Fruit fly (Drosophila melanogaster) whole organism, embryonic: ENCODE measurements around the gene CG31278.

ENCODE experiments used
- Antp ChIP-seq: fragments of 200-800 bp; sonication (Bioruptor generic); optimal IDR thresholded peaks from 3 replicates; lab custom pipeline; 2016; ENCODE audit warnings: missing biosample characterization, missing genetic modification characterization
- B-H1 ChIP-seq: fragments of 200-800 bp; sonication (Bioruptor generic); IDR thresholded peaks from 3 replicates; pipeline ENCODE4 v1.3.6; 2022; ENCODE audit warnings: missing biosample characterization, missing genetic modification characterization
- CG10431 ChIP-seq: fragments of 200-800 bp; sonication (Bioruptor generic); optimal IDR thresholded peaks from 3 replicates; lab custom pipeline; 2018; ENCODE audit warnings: missing biosample characterization, mild to moderate bottlenecking, missing genetic modification characterization
- CG10543 ChIP-seq: fragments of 200-800 bp; sonication (Bioruptor generic); optimal IDR thresholded peaks from 3 replicates; lab custom pipeline; 2017; ENCODE audit warnings: missing biosample characterization, mild to moderate bottlenecking, missing genetic modification characterization, moderate library complexity
- CG15011 ChIP-seq: fragments of 200-800 bp; sonication (Bioruptor generic); optimal IDR thresholded peaks from 3 replicates; lab custom pipeline; 2018; ENCODE audit warnings: missing biosample characterization, mild to moderate bottlenecking, missing genetic modification characterization
- CG15479 ChIP-seq: fragments of 200-800 bp; sonication (Bioruptor generic); optimal IDR thresholded peaks from 3 replicates; lab custom pipeline; 2019; ENCODE audit warnings: missing biosample characterization, mild to moderate bottlenecking, missing genetic modification characterization, moderate library complexity
- CG16863 ChIP-seq: fragments of 200-800 bp; sonication (Bioruptor generic); optimal IDR thresholded peaks from 3 replicates; lab custom pipeline; 2016; ENCODE audit warnings: missing biosample characterization, missing genetic modification characterization
- CG17328 ChIP-seq: fragments of 200-800 bp; sonication (Bioruptor generic); IDR thresholded peaks from 2 replicates; pipeline ENCODE4 v1.3.6; 2022; ENCODE audit warnings: missing biosample characterization, missing genetic modification characterization
- CG17385 ChIP-seq: fragments of 200-800 bp; sonication (Bioruptor generic); optimal IDR thresholded peaks from 3 replicates; lab custom pipeline; 2018; ENCODE audit warnings: missing biosample characterization, mild to moderate bottlenecking, missing genetic modification characterization
- CG17829 ChIP-seq: fragments of 200-800 bp; optimal IDR thresholded peaks from 2 replicates; lab custom pipeline; 2019; ENCODE audit warnings: missing biosample characterization, mild to moderate bottlenecking, missing genetic modification characterization, moderate library complexity
- CG1832 ChIP-seq: fragments of 200-800 bp; sonication (Bioruptor generic); optimal IDR thresholded peaks from 2 replicates; lab custom pipeline; 2017; ENCODE audit warnings: missing biosample characterization, mild to moderate bottlenecking, missing genetic modification characterization, inconsistent platforms
- CG30020 ChIP-seq: fragments of 200-800 bp; optimal IDR thresholded peaks from 2 replicates; lab custom pipeline; 2019; ENCODE audit warnings: missing biosample characterization, mild to moderate bottlenecking, missing genetic modification characterization, moderate library complexity
- CG4424 ChIP-seq: fragments of 200-800 bp; sonication (Bioruptor generic); optimal IDR thresholded peaks from 3 replicates; lab custom pipeline; 2016; ENCODE audit warnings: missing biosample characterization, missing genetic modification characterization
- CG5953 ChIP-seq: fragments of 200-800 bp; sonication (Bioruptor generic); IDR thresholded peaks from 2 replicates; pipeline ENCODE4 v1.3.6; 2022; ENCODE audit warnings: missing biosample characterization, missing genetic modification characterization
- CG7357 ChIP-seq: fragments of 200-800 bp; sonication (Bioruptor generic); IDR thresholded peaks from 3 replicates; pipeline ENCODE4 v1.3.6; 2022; ENCODE audit warnings: missing biosample characterization, missing genetic modification characterization
- CG7786 ChIP-seq: fragments of 200-800 bp; sonication (Bioruptor generic); optimal IDR thresholded peaks from 2 replicates; lab custom pipeline; 2016; ENCODE audit warnings: missing biosample characterization, missing genetic modification characterization
- CG7987 ChIP-seq: fragments of 200-800 bp; sonication (Bioruptor generic); optimal IDR thresholded peaks from 2 replicates; lab custom pipeline; 2018; ENCODE audit warnings: missing biosample characterization, mild to moderate bottlenecking, missing genetic modification characterization, moderate library complexity
- D ChIP-seq, 2 experiments: fragments of 200-800 bp in 1 of 2; fragments of >200 bp in 1 of 2; sonication (Bioruptor generic) in 1 of 2; optimal IDR thresholded peaks; 2 replicates in 1 of 2; 3 replicates in 1 of 2; lab custom pipeline; 2017; ENCODE audit warnings: mild to moderate bottlenecking in 1 of 2, missing biosample characterization in 1 of 2, missing genetic modification characterization in 1 of 2, missing genetic modification reagents in 1 of 2
- D19B ChIP-seq: fragments of 200-800 bp; sonication (Bioruptor generic); optimal IDR thresholded peaks from 2 replicates; lab custom pipeline; 2017; ENCODE audit warnings: missing biosample characterization, mild to moderate bottlenecking, missing genetic modification characterization
- E2f2 ChIP-seq: fragments of 200-800 bp; sonication (Bioruptor generic); IDR thresholded peaks from 2 replicates; pipeline ENCODE4 v1.3.6; 2022; ENCODE audit warnings: missing biosample characterization, missing genetic modification characterization
- GATAe ChIP-seq: fragments of 200-800 bp; sonication (Bioruptor generic); conservative IDR thresholded peaks from 2 replicates; pipeline ENCODE4 v1.3.6; 2022; ENCODE audit warnings: missing biosample characterization, missing genetic modification characterization
- Gug ChIP-seq: fragments of 200-800 bp; sonication (Bioruptor generic); IDR thresholded peaks from 4 replicates; pipeline ENCODE4 v1.3.6; 2022; ENCODE audit warnings: missing biosample characterization, missing genetic modification characterization
- HLH4C ChIP-seq: fragments of 200-800 bp; sonication (Bioruptor generic); IDR thresholded peaks from 3 replicates; pipeline ENCODE4 v1.3.6; 2022; ENCODE audit warnings: missing biosample characterization, missing genetic modification characterization; ENCODE audit not compliant: partially characterized antibody
- Lhr ChIP-seq: fragments of 200-800 bp; sonication (Bioruptor generic); optimal IDR thresholded peaks from 3 replicates; lab custom pipeline; 2017; ENCODE audit warnings: mild to moderate bottlenecking, missing biosample characterization, missing genetic modification reagents, missing genetic modification characterization
- Mes4 ChIP-seq: fragments of 200-800 bp; sonication (Bioruptor generic); optimal IDR thresholded peaks from 2 replicates; lab custom pipeline; 2016; ENCODE audit warnings: missing biosample characterization, missing genetic modification characterization
- Nf-YC ChIP-seq: fragments of 200-800 bp; optimal IDR thresholded peaks from 3 replicates; lab custom pipeline; 2019; ENCODE audit warnings: missing biosample characterization, mild to moderate bottlenecking, missing genetic modification characterization, moderate library complexity
- Sry-δ ChIP-seq: fragments of 200-800 bp; sonication (Bioruptor generic); optimal IDR thresholded peaks from 2 replicates; lab custom pipeline; 2016; ENCODE audit warnings: missing biosample characterization, missing genetic modification characterization
- ash1 ChIP-seq: fragments of 200-800 bp; sonication (Bioruptor generic); optimal IDR thresholded peaks from 2 replicates; lab custom pipeline; 2018; ENCODE audit warnings: missing biosample characterization, mild to moderate bottlenecking, missing genetic modification characterization
- bsh ChIP-seq, 2 experiments: fragments of 200-800 bp; sonication (Bioruptor generic); optimal IDR thresholded peaks; 2 replicates each; lab custom pipeline; 2017 to 2018; ENCODE audit warnings: mild to moderate bottlenecking in 2 of 2, missing biosample characterization in 2 of 2, missing genetic modification characterization in 2 of 2, moderate library complexity in 1 of 2
- caup ChIP-seq: fragments of 200-800 bp; sonication (Bioruptor generic); optimal IDR thresholded peaks from 3 replicates; lab custom pipeline; 2017; ENCODE audit warnings: missing biosample characterization, mild to moderate bottlenecking, missing genetic modification characterization, moderate library complexity; ENCODE audit not compliant: severe bottlenecking
- dati ChIP-seq: fragments of 200-800 bp; sonication (Bioruptor generic); IDR thresholded peaks from 2 replicates; pipeline ENCODE4 v1.3.6; 2022; ENCODE audit warnings: missing biosample characterization, missing genetic modification characterization
- dmrt99B ChIP-seq: fragments of 200-800 bp; sonication (Bioruptor generic); optimal IDR thresholded peaks from 2 replicates; lab custom pipeline; 2018; ENCODE audit warnings: missing biosample characterization, mild to moderate bottlenecking, missing genetic modification characterization, moderate library complexity
- ftz-f1 ChIP-seq: fragments of 200-800 bp; sonication (Bioruptor generic); optimal IDR thresholded peaks from 2 replicates; lab custom pipeline; 2016; ENCODE audit warnings: missing biosample characterization, missing genetic modification characterization
- gsb-n ChIP-seq: fragments of 200-800 bp; sonication (Bioruptor generic); optimal IDR thresholded peaks from 3 replicates; lab custom pipeline; 2018; ENCODE audit warnings: missing biosample characterization, mild to moderate bottlenecking, missing genetic modification characterization
- ham ChIP-seq: fragments of 200-800 bp; sonication (Bioruptor generic); IDR thresholded peaks from 2 replicates; pipeline ENCODE4 v1.3.6; 2022; ENCODE audit warnings: missing biosample characterization, missing genetic modification characterization
- hth ChIP-seq: fragments of >200 bp; optimal IDR thresholded peaks from 2 replicates; lab custom pipeline; 2017; ENCODE audit warnings: inconsistent platforms
- mld ChIP-seq: fragments of 200-800 bp; sonication (Bioruptor generic); IDR thresholded peaks from 3 replicates; pipeline ENCODE4 v1.3.6; 2022; ENCODE audit warnings: missing biosample characterization, missing genetic modification characterization; ENCODE audit not compliant: partially characterized antibody
- org-1 ChIP-seq: fragments of 200-800 bp; sonication (Bioruptor generic); optimal IDR thresholded peaks from 2 replicates; lab custom pipeline; 2017; ENCODE audit warnings: missing biosample characterization, missing genetic modification characterization
- otp ChIP-seq: fragments of 200-800 bp; sonication (Bioruptor generic); IDR thresholded peaks from 3 replicates; pipeline ENCODE4, ENCODE4 v1.3.6; 2022; ENCODE audit warnings: missing biosample characterization, missing genetic modification characterization
- pfk ChIP-seq: fragments of 200-800 bp; sonication (Bioruptor generic); optimal IDR thresholded peaks from 2 replicates; lab custom pipeline; 2018; ENCODE audit warnings: missing biosample characterization, mild to moderate bottlenecking, missing genetic modification characterization, moderate library complexity
- pnt ChIP-seq: fragments of 200-800 bp; sonication (Bioruptor generic); optimal IDR thresholded peaks from 3 replicates; lab custom pipeline; 2016; ENCODE audit warnings: missing biosample characterization, missing genetic modification characterization
- scrt ChIP-seq: fragments of 200-800 bp; sonication (Bioruptor generic); optimal IDR thresholded peaks from 2 replicates; lab custom pipeline; 2018; ENCODE audit warnings: missing biosample characterization, mild to moderate bottlenecking, missing genetic modification characterization, moderate library complexity
- sens-2 ChIP-seq: fragments of 200-800 bp; sonication (Bioruptor generic); IDR thresholded peaks from 2 replicates; pipeline ENCODE4 v1.3.6; 2022; ENCODE audit warnings: missing biosample characterization, missing genetic modification characterization
- sisA ChIP-seq: fragments of 200-800 bp; sonication (Bioruptor generic); IDR thresholded peaks from 2 replicates; pipeline ENCODE4 v1.3.6; 2022; ENCODE audit warnings: missing biosample characterization, missing genetic modification characterization
- slp2 ChIP-seq: fragments of 200-800 bp; sonication (Bioruptor generic); optimal IDR thresholded peaks from 2 replicates; lab custom pipeline; 2016; ENCODE audit warnings: missing biosample characterization, missing genetic modification characterization
- tin ChIP-seq: fragments of 200-800 bp; sonication (Bioruptor generic); optimal IDR thresholded peaks from 3 replicates; lab custom pipeline; 2016; ENCODE audit warnings: missing biosample characterization, missing genetic modification characterization
- tll ChIP-seq, 2 experiments: fragments of 200-800 bp in 1 of 2; fragments of >200 bp in 1 of 2; sonication (Bioruptor generic) in 1 of 2; optimal IDR thresholded peaks; 2 replicates each; lab custom pipeline; 2017 to 2019; ENCODE audit warnings: missing biosample characterization in 2 of 2, missing genetic modification characterization in 2 of 2, mild to moderate bottlenecking in 1 of 2, moderate library complexity in 1 of 2
- zf30C ChIP-seq: fragments of 200-800 bp; sonication (Bioruptor generic); optimal IDR thresholded peaks from 3 replicates; lab custom pipeline; 2018; ENCODE audit warnings: missing biosample characterization, mild to moderate bottlenecking, missing genetic modification characterization
- zfh2 ChIP-seq: fragments of 200-800 bp; sonication (Bioruptor generic); optimal IDR thresholded peaks from 2 replicates; lab custom pipeline; 2016; ENCODE audit warnings: missing biosample characterization, missing genetic modification characterization

CG31278 gene

dm6 chr3R:10677245-10677902 is 30.8 kb downstream of the CG31278 start, which contains the start of gene CG6465 (continued):
- no peak for TF ChIP-seq ash1 (GFP tag; lab: Kevin White, UChicago)
- no peak for TF ChIP-seq B-H1 (GFP tag; lab: Robert Waterston, UW)
- TF ChIP-seq ftz-f1 (GFP tag; lab: Kevin White, UChicago), result peak; percentile 88
- no peak for TF ChIP-seq CG4424 (GFP tag; lab: Kevin White, UChicago)
- no peak for TF ChIP-seq slp2 (GFP tag; lab: Kevin White, UChicago)
- no peak for TF ChIP-seq zfh2 (GFP tag; lab: Kevin White, UChicago)
- peak; percentile 19 for TF ChIP-seq caup
- TF ChIP-seq CG30020 (tag; lab: Kevin White, UChicago), result no peak
- no peak for TF ChIP-seq CG16863
- TF ChIP-seq CG5953 (GFP tag; lab: Robert Waterston, UW), result no peak
- no peak for TF ChIP-seq Sry-δ
- peak; percentile 52 for TF ChIP-seq CG10543 (GFP tag; lab: Kevin White, UChicago)
- TF ChIP-seq CG7357 (GFP tag; lab: Robert Waterston, UW), result 0 out of 3 replicates have a peak, but pooled peaks have one; percentile 29
- TF ChIP-seq org-1 (GFP tag; lab: Kevin White, UChicago), result no peak
- 0 out of 2 replicates have a peak, but pooled peaks have one; percentile 12 for TF ChIP-seq GATAe (GFP tag; lab: Robert Waterston, UW)
- no peak for TF ChIP-seq tin (GFP tag; lab: Kevin White, UChicago)
- TF ChIP-seq E2f2 (GFP tag; lab: Robert Waterston, UW), result peak; percentile 47; the same call in 1 of the 2 replicates
- no peak for TF ChIP-seq Gug (GFP tag; lab: Robert Waterston, UW)
- peak; percentile 9 for TF ChIP-seq CG17385
- TF ChIP-seq CG15479 (GFP tag; lab: Kevin White, UChicago), result no peak
- TF ChIP-seq ham, result no peak
- no peak for TF ChIP-seq sens-2 (GFP tag; lab: Robert Waterston, UW)
- TF ChIP-seq scrt, result no peak
- 0 out of 2 replicates have a peak, but pooled peaks have one; percentile 17 for TF ChIP-seq sisA (GFP tag; lab: Robert Waterston, UW)
- TF ChIP-seq pnt (GFP tag; lab: Kevin White, UChicago), result no peak
- TF ChIP-seq CG1832 (GFP tag; lab: Kevin White, UChicago), result no peak
- TF ChIP-seq D (optimal IDR thresholded peaks at IDR 0.05; lab: Kevin White, UChicago), result no peak
- no peak for TF ChIP-seq D (GFP tag; optimal IDR thresholded peaks at IDR 0.05; lab: Kevin White, UChicago)
- TF ChIP-seq CG7987, result peak; percentile 6
- peak; percentile 29 for TF ChIP-seq gsb-n (tag; lab: Kevin White, UChicago)
- TF ChIP-seq otp (GFP tag; lab: Robert Waterston, UW), result no peak
- TF ChIP-seq mld (GFP tag; lab: Robert Waterston, UW), result no peak
- TF ChIP-seq bsh (GFP tag; optimal IDR thresholded peaks at IDR 0.05; lab: Kevin White, UChicago), result no peak
- no peak for TF ChIP-seq dati (GFP tag; lab: Robert Waterston, UW)
- TF ChIP-seq Antp (GFP tag; lab: Kevin White, UChicago), result no peak
- no peak for TF ChIP-seq pfk (GFP tag; lab: Kevin White, UChicago)
- no peak for TF ChIP-seq CG15011
- no peak for TF ChIP-seq CG10431 (GFP tag; lab: Kevin White, UChicago)
- TF ChIP-seq CG17328 (GFP tag; lab: Robert Waterston, UW), result no peak
- TF ChIP-seq Mes4 (GFP tag; lab: Kevin White, UChicago), result no peak
- peak; percentile 33 for TF ChIP-seq dmrt99B
- no peak for TF ChIP-seq hth (lab: Kevin White, UChicago)
- TF ChIP-seq Lhr (GFP tag; lab: Kevin White, UChicago), result peak; percentile 74
- no peak for TF ChIP-seq zf30C (GFP tag; lab: Kevin White, UChicago)
- peak; percentile 45 for TF ChIP-seq Nf-YC (tag; lab: Kevin White, UChicago)
- TF ChIP-seq HLH4C (GFP tag; lab: Robert Waterston, UW), result no peak; the same call in 2 of the 3 replicates
- no peak for TF ChIP-seq tll (GFP tag; optimal IDR thresholded peaks at IDR 0.05; lab: Kevin White, UChicago)
- no peak for TF ChIP-seq D19B (GFP tag; lab: Kevin White, UChicago)
- TF ChIP-seq CG7786 (GFP tag; lab: Kevin White, UChicago), result no peak
- peak; percentile 23 for TF ChIP-seq CG17829 (tag; lab: Kevin White, UChicago)
